Worm (Caenorhabditis elegans): ENCODE data around the gene C14C6.3.

ce11 chrV:552406-552805 is 9.1 kb downstream of the C14C6.3 start:
- TF ChIP-seq nhr-76 (tag; optimal IDR thresholded peaks at IDR 0.05) (no peak), nhr-2 (tag; optimal IDR thresholded peaks at IDR 0.05) (no peak), unc-62 (GFP tag; optimal IDR thresholded peaks at IDR 0.05) (no peak), nhr-28 (tag; optimal IDR thresholded peaks at IDR 0.05) (no peak), tbx-8 (GFP tag; optimal IDR thresholded peaks at IDR 0.05) (no peak), lin-13 (tag; optimal IDR thresholded peaks at IDR 0.05) (no peak)
